Worm (Caenorhabditis elegans) whole organism, L2 larva: ENCODE data around the gene ndus-8.

ENCODE experiments used
- aly-2 ChIP-seq: fragments of 150-350 bp; optimal IDR thresholded peaks from 2 replicates; lab custom pipeline; 2014; ENCODE audit warnings: missing biosample characterization, missing genetic modification characterization
- blmp-1 ChIP-seq: sonication (generic microtip); optimal IDR thresholded peaks from 2 replicates; lab custom pipeline; 2017; ENCODE audit warnings: missing genetic modification characterization, mild to moderate bottlenecking, missing compliant biosample characterization, antibody characterized with exemption, moderate library complexity; ENCODE audit not compliant: insufficient read depth
- gmeb-1 ChIP-seq: fragments of 150-350 bp; optimal IDR thresholded peaks from 2 replicates; lab custom pipeline; 2014; ENCODE audit warnings: missing biosample characterization, missing genetic modification characterization
- lsy-2 ChIP-seq, 2 experiments: fragments of 150-350 bp in 1 of 2; sonication (generic microtip) in 1 of 2; optimal IDR thresholded peaks; 2 replicates each; lab custom pipeline; 2014 to 2017; ENCODE audit warnings: missing biosample characterization in 2 of 2, missing genetic modification characterization in 2 of 2
- mdl-1 ChIP-seq, 2 experiments: fragments of 150-350 bp in 1 of 2; sonication (generic microtip) in 1 of 2; optimal IDR thresholded peaks; 2 replicates each; lab custom pipeline; 2017; ENCODE audit warnings: missing biosample characterization in 2 of 2, missing genetic modification characterization in 2 of 2
- nhr-12 ChIP-seq: fragments of 150-350 bp; optimal IDR thresholded peaks from 2 replicates; lab custom pipeline; 2014; ENCODE audit warnings: missing biosample characterization, missing genetic modification characterization
- nhr-21 ChIP-seq: fragments of 150-350 bp; optimal IDR thresholded peaks from 2 replicates; lab custom pipeline; 2014; ENCODE audit warnings: missing biosample characterization, missing genetic modification characterization
- sem-4 ChIP-seq: fragments of 150-350 bp; optimal IDR thresholded peaks from 2 replicates; lab custom pipeline; 2014; ENCODE audit warnings: missing biosample characterization, missing genetic modification reagents, missing genetic modification characterization
- sma-9 ChIP-seq, 2 experiments: fragments of 150-350 bp in 1 of 2; sonication (generic microtip) in 1 of 2; optimal IDR thresholded peaks; 2 replicates each; lab custom pipeline; 2014 to 2016; ENCODE audit warnings: missing genetic modification characterization in 2 of 2, mild to moderate bottlenecking in 1 of 2, missing biosample characterization in 1 of 2, missing compliant biosample characterization in 1 of 2, missing genetic modification reagents in 1 of 2, moderate library complexity in 1 of 2
- snpc-4 ChIP-seq: fragments of 150-350 bp; optimal IDR thresholded peaks from 2 replicates; lab custom pipeline; 2014; ENCODE audit warnings: missing biosample characterization, missing genetic modification characterization
- unc-39 ChIP-seq: fragments of 150-350 bp; optimal IDR thresholded peaks from 2 replicates; lab custom pipeline; 2014; ENCODE audit warnings: missing biosample characterization, missing genetic modification characterization
- zag-1 ChIP-seq: fragments of 150-350 bp; optimal IDR thresholded peaks from 2 replicates; lab custom pipeline; 2014; ENCODE audit warnings: missing biosample characterization, missing genetic modification characterization

- peak in 1 of 2 experiments; percentile 19 for TF ChIP-seq lsy-2 (tag; optimal IDR thresholded peaks at IDR 0.05; lab: Kevin White, UChicago)
- TF ChIP-seq aly-2 (tag; lab: Kevin White, UChicago): no peak
- no peak for TF ChIP-seq mdl-1 (tag; optimal IDR thresholded peaks at IDR 0.05; lab: Kevin White, UChicago)
- TF ChIP-seq unc-39 (tag; lab: Kevin White, UChicago): no peak
- TF ChIP-seq sem-4: no peak
- TF ChIP-seq snpc-4 (tag; lab: Kevin White, UChicago): no peak
- no peak for TF ChIP-seq blmp-1 (tag; lab: Kevin White, UChicago)
- TF ChIP-seq nhr-21: peak; percentile 68
- no peak for TF ChIP-seq zag-1 (tag; lab: Kevin White, UChicago)
- no peak for TF ChIP-seq gmeb-1 (tag; lab: Kevin White, UChicago)
- TF ChIP-seq nhr-12: no peak
- peak; percentile 72 for TF ChIP-seq sma-9 (GFP tag; optimal IDR thresholded peaks at IDR 0.05; lab: Kevin White, UChicago)
- TF ChIP-seq sma-9 (tag; optimal IDR thresholded peaks at IDR 0.05; lab: Kevin White, UChicago): no peak
Measured at ce11 chrIII:7273718-7274117, 39.7 kb upstream of the ndus-8 start.
